Worm (Caenorhabditis elegans): Measurements from ENCODE around the gene F58F12.2.

The F58F12.2 gene

DNA sequence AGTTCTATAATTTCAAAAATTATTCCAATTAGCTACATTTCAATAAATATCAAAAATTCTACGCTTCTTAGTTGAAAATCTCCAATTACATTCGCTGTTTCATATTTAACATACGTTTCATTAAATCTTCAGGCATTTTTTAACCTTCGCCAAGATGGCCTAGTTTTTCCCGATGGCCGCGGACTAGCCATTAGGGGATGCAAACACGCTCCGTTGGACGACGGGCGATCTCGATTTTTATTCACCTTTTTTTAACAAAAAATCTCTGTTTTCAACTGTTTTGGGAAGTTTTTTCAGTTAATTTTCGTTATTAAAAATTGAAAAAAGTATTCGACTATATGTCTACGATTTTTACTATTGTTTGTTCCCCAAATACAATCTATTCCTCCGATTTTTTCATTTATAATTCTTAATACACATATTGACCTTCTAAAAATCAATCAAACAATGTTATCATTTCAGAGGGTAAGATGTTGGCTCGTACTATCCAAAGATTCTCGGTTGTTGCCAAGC is 4.6 kb downstream of the F58F12.2 start, which contains the start of gene F58F12.1:
Gene F58F12.1, plus strand, starts transcription at position 463 of the 513 bp plus-strand sequence.
- TF ChIP-seq tbx-8 (GFP tag; optimal IDR thresholded peaks at IDR 0.05) (no peak), lin-13 (tag; optimal IDR thresholded peaks at IDR 0.05) (peak; percentile 38), nhr-237 (tag; optimal IDR thresholded peaks at IDR 0.05) (peak; percentile 43), lsy-2 (tag; optimal IDR thresholded peaks at IDR 0.05) (peak; percentile 47), ces-1 (GFP tag; optimal IDR thresholded peaks at IDR 0.05) (peak; percentile 22), mep-1 (tag; optimal IDR thresholded peaks at IDR 0.05) (peak; percentile 66), zip-8 (tag; optimal IDR thresholded peaks at IDR 0.05) (no peak), sptf-1 (tag; optimal IDR thresholded peaks at IDR 0.05) (peak; percentile 12)

ce11 chrII:6380866-6381265 is 7.0 kb downstream of the F58F12.2 start, which contains the start of gene F58F12.12:
Gene F58F12.12 (plus strand): TSS chrII:6381166.
- TF ChIP-seq ztf-11 (tag; optimal IDR thresholded peaks at IDR 0.05) (no peak), unc-120 (tag; optimal IDR thresholded peaks at IDR 0.05; ENCODE audit: poor library complexity, severe bottlenecking) (no peak), tbx-8 (GFP tag; optimal IDR thresholded peaks at IDR 0.05) (no peak), blmp-1 (tag; optimal IDR thresholded peaks at IDR 0.05) (no peak), elt-3 (tag; optimal IDR thresholded peaks at IDR 0.05) (no peak), nhr-12 (tag; optimal IDR thresholded peaks at IDR 0.05) (no peak), ceh-83 (GFP tag; optimal IDR thresholded peaks at IDR 0.05) (no peak), ces-1 (GFP tag; optimal IDR thresholded peaks at IDR 0.05) (no peak), bed-3 (GFP tag; optimal IDR thresholded peaks at IDR 0.05) (no peak), M03D4.4 (tag; optimal IDR thresholded peaks at IDR 0.05) (no peak), sptf-1 (tag; optimal IDR thresholded peaks at IDR 0.05) (no peak), snpc-4 (tag; optimal IDR thresholded peaks at IDR 0.05) (no peak), nhr-76 (tag; optimal IDR thresholded peaks at IDR 0.05) (no peak), unc-39 (tag; optimal IDR thresholded peaks at IDR 0.05) (no peak), lin-32 (GFP tag; optimal IDR thresholded peaks at IDR 0.05) (no peak)

- no peak for TF ChIP-seq mep-1 (tag; optimal IDR thresholded peaks at IDR 0.05)
Measured at ce11 chrII:6379038-6379563, 8.7 kb downstream of the F58F12.2 start.

DNA sequence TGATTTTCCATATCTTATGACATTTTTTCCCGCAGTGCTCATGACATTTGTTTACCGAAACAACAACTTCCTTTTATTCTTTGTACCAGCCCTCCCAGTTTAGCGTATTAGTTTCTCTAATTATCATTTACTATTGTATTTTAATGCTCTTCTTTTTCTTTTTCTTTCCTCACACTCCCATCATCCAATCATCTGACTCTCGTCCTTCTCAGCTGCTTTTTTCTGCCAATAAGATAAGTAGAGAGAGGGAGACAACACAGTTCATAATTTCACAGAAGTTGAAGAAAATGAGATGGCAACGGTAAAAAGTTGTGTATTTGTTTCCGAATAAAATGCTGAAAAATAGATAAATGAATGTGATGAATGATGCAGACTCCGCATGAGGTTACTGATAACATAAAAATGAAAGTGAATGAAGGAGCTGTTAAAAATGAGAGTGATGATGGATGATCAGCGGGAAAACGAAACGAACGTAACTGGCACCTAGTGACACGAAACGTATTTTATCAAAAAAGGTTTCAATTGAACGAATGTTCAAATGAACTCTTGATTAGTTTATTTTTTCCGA is 10.4 kb downstream of the F58F12.2 start:
- TF ChIP-seq snpc-4 (tag; optimal IDR thresholded peaks at IDR 0.05), result no peak
- TF ChIP-seq nhr-76 (tag; optimal IDR thresholded peaks at IDR 0.05), result no peak
- TF ChIP-seq lsy-2 (tag; optimal IDR thresholded peaks at IDR 0.05), result no peak
- no peak for TF ChIP-seq tbx-8 (GFP tag; optimal IDR thresholded peaks at IDR 0.05)
- TF ChIP-seq nhr-237 (tag; optimal IDR thresholded peaks at IDR 0.05), result no peak
- no peak for TF ChIP-seq zip-8 (tag; optimal IDR thresholded peaks at IDR 0.05)
- TF ChIP-seq mep-1 (tag; optimal IDR thresholded peaks at IDR 0.05), result no peak
- TF ChIP-seq mab-5 (tag; optimal IDR thresholded peaks at IDR 0.05), result no peak
- TF ChIP-seq sptf-1 (tag; optimal IDR thresholded peaks at IDR 0.05), result no peak
- no peak for TF ChIP-seq nhr-2 (tag; optimal IDR thresholded peaks at IDR 0.05)
- TF ChIP-seq drap-1 (GFP tag; optimal IDR thresholded peaks at IDR 0.05), result no peak
- no peak for TF ChIP-seq bed-3 (GFP tag; optimal IDR thresholded peaks at IDR 0.05)
- no peak for TF ChIP-seq unc-39 (tag; optimal IDR thresholded peaks at IDR 0.05)
- no peak for TF ChIP-seq lin-32 (GFP tag; optimal IDR thresholded peaks at IDR 0.05)
- TF ChIP-seq ham-2 (GFP tag; optimal IDR thresholded peaks at IDR 0.05), result no peak
- TF ChIP-seq hlh-1 (tag; optimal IDR thresholded peaks at IDR 0.05), result no peak
- no peak for TF ChIP-seq sem-2 (GFP tag; optimal IDR thresholded peaks at IDR 0.05)

ce11 chrII:6376693-6377092 is 11.1 kb downstream of the F58F12.2 start:
- TF ChIP-seq nhr-76 (tag; optimal IDR thresholded peaks at IDR 0.05) (no peak), pha-4 (tag; optimal IDR thresholded peaks at IDR 0.05) (no peak), nhr-237 (tag; optimal IDR thresholded peaks at IDR 0.05) (no peak), tbx-8 (GFP tag; optimal IDR thresholded peaks at IDR 0.05) (no peak), hlh-1 (tag; optimal IDR thresholded peaks at IDR 0.05) (no peak), ces-1 (GFP tag; optimal IDR thresholded peaks at IDR 0.05) (no peak), ceh-39 (tag; optimal IDR thresholded peaks at IDR 0.05) (no peak), lsy-2 (tag; optimal IDR thresholded peaks at IDR 0.05) (no peak), mep-1 (tag; optimal IDR thresholded peaks at IDR 0.05) (no peak), drap-1 (GFP tag; optimal IDR thresholded peaks at IDR 0.05) (no peak), sptf-1 (tag; optimal IDR thresholded peaks at IDR 0.05) (no peak), unc-39 (tag; optimal IDR thresholded peaks at IDR 0.05) (no peak), cnd-1 (tag; optimal IDR thresholded peaks at IDR 0.05) (no peak), nhr-28 (tag; optimal IDR thresholded peaks at IDR 0.05) (no peak)
